Worm (Caenorhabditis elegans): Measurements from ENCODE around the gene C50B8.6.

C50B8.6 gene

ce11 chrV:13565197-13565596, 13.6 kb upstream of the C50B8.6 start (continued):
- peak; percentile 93 for TF ChIP-seq pha-4 (tag; optimal IDR thresholded peaks at IDR 0.05)
- TF ChIP-seq egl-27 (tag; optimal IDR thresholded peaks at IDR 0.05) = peak; percentile 28
- no peak for TF ChIP-seq ztf-11 (tag; optimal IDR thresholded peaks at IDR 0.05)
- no peak for TF ChIP-seq elt-1 (tag; optimal IDR thresholded peaks at IDR 0.05)
- peak; percentile 92 for TF ChIP-seq nhr-43 (tag; optimal IDR thresholded peaks at IDR 0.05; ENCODE audit: poor library complexity, severe bottlenecking)
- TF ChIP-seq nhr-28 (tag; optimal IDR thresholded peaks at IDR 0.05) = no peak
- peak; percentile 39 for TF ChIP-seq mdl-1 (tag; optimal IDR thresholded peaks at IDR 0.05)
- no peak for TF ChIP-seq fos-1 (tag; optimal IDR thresholded peaks at IDR 0.05)
- TF ChIP-seq mml-1 (tag; optimal IDR thresholded peaks at IDR 0.05) = no peak

- TF ChIP-seq ama-1 (optimal IDR thresholded peaks at IDR 0.05) (peak; percentile 19), lsy-12 (tag; optimal IDR thresholded peaks at IDR 0.05) (no peak)
These were observed 13.0 kb upstream of the C50B8.6 start, which contains the start of gene slrp-1 for ce11 chrV:13565781-13566180. TSS of gene slrp-1 (plus strand) at chrV:13565863.

- TF ChIP-seq fkh-10 (GFP tag; optimal IDR thresholded peaks at IDR 0.05) = no peak
- TF ChIP-seq nhr-237 (tag; optimal IDR thresholded peaks at IDR 0.05) = no peak
- TF ChIP-seq elt-1 (tag; optimal IDR thresholded peaks at IDR 0.05) = no peak
- no peak for TF ChIP-seq pqm-1 (tag; optimal IDR thresholded peaks at IDR 0.05)
- TF ChIP-seq elt-3 (tag; optimal IDR thresholded peaks at IDR 0.05) = no peak
- peak; percentile 76 for TF ChIP-seq ama-1 (optimal IDR thresholded peaks at IDR 0.05)
- TF ChIP-seq lsy-12 (tag; optimal IDR thresholded peaks at IDR 0.05) = peak; percentile 33
- peak; percentile 55 for TF ChIP-seq nhr-43 (tag; optimal IDR thresholded peaks at IDR 0.05; ENCODE audit: poor library complexity, severe bottlenecking)
- TF ChIP-seq elt-2 (tag; optimal IDR thresholded peaks at IDR 0.05) = peak; percentile 16
- TF ChIP-seq unc-62 (GFP tag; optimal IDR thresholded peaks at IDR 0.05) = no peak
These were observed 11.8 kb upstream of the C50B8.6 start for ce11 chrV:13566967-13567366.

- TF ChIP-seq hmg-11 (tag; optimal IDR thresholded peaks at IDR 0.05) (peak; percentile 54), pha-4 (tag; optimal IDR thresholded peaks at IDR 0.05) (peak; percentile 85), elt-1 (tag; optimal IDR thresholded peaks at IDR 0.05) (no peak), R02D3.7 (tag; optimal IDR thresholded peaks at IDR 0.05) (peak; percentile 37), zag-1 (tag; optimal IDR thresholded peaks at IDR 0.05) (no peak), elt-2 (tag; optimal IDR thresholded peaks at IDR 0.05) (peak; percentile 21), sea-2 (GFP tag; optimal IDR thresholded peaks at IDR 0.05) (no peak), skn-1 (tag; optimal IDR thresholded peaks at IDR 0.05) (no peak), unc-39 (tag; optimal IDR thresholded peaks at IDR 0.05) (no peak), fkh-10 (GFP tag; optimal IDR thresholded peaks at IDR 0.05) (no peak), lin-15B (tag; optimal IDR thresholded peaks at IDR 0.05) (peak; percentile 91), mml-1 (tag; optimal IDR thresholded peaks at IDR 0.05) (no peak), nfya-1 (tag; optimal IDR thresholded peaks at IDR 0.05; ENCODE audit: insufficient read depth) (peak; percentile 55), nhr-23 (tag; optimal IDR thresholded peaks at IDR 0.05) (peak; percentile 57), daf-12 (tag; optimal IDR thresholded peaks at IDR 0.05) (no peak), ceh-16 (tag; optimal IDR thresholded peaks at IDR 0.05) (no peak), egl-5 (tag; optimal IDR thresholded peaks at IDR 0.05) (no peak), lsy-12 (tag; optimal IDR thresholded peaks at IDR 0.05) (no peak), fkh-2 (tag; optimal IDR thresholded peaks at IDR 0.05) (no peak), snpc-4 (tag; optimal IDR thresholded peaks at IDR 0.05) (peak; percentile 43), nhr-237 (tag; optimal IDR thresholded peaks at IDR 0.05) (no peak), nhr-77 (tag; optimal IDR thresholded peaks at IDR 0.05) (no peak), pqm-1 (tag; optimal IDR thresholded peaks at IDR 0.05) (peak; percentile 42), nhr-43 (tag; optimal IDR thresholded peaks at IDR 0.05; ENCODE audit: poor library complexity, severe bottlenecking) (peak; percentile 7), lin-39 (tag; optimal IDR thresholded peaks at IDR 0.05) (peak; percentile 50)
These were observed 10.2 kb upstream of the C50B8.6 start, which contains the start of the genes nuaf-1 and bir-2 for ce11 chrV:13568533-13568932. TSS of gene nuaf-1 (minus strand) at chrV:13568630. TSS of gene bir-2 (plus strand) at chrV:13568850.

ce11 chrV:13571714-13572258, 7.0 kb upstream of the C50B8.6 start, which contains the start of gene C50B8.4:
TSS of gene C50B8.4 (plus strand) at chrV:13572012.
- no peak for TF ChIP-seq nhr-25 (tag; optimal IDR thresholded peaks at IDR 0.05)
- TF ChIP-seq pqm-1 (tag; optimal IDR thresholded peaks at IDR 0.05) = peak; percentile 64
- peak; percentile 24 for TF ChIP-seq pha-4 (tag; optimal IDR thresholded peaks at IDR 0.05)
- TF ChIP-seq snpc-4 (tag; optimal IDR thresholded peaks at IDR 0.05) = peak; percentile 24
- peak; percentile 67 for TF ChIP-seq elt-2 (tag; optimal IDR thresholded peaks at IDR 0.05)
- no peak for TF ChIP-seq tbx-2 (tag; optimal IDR thresholded peaks at IDR 0.05)
- no peak for TF ChIP-seq eor-1 (tag; optimal IDR thresholded peaks at IDR 0.05)
